Worm (Caenorhabditis elegans): ENCODE data around the gene F38B6.7.

F38B6.7 gene

DNA sequence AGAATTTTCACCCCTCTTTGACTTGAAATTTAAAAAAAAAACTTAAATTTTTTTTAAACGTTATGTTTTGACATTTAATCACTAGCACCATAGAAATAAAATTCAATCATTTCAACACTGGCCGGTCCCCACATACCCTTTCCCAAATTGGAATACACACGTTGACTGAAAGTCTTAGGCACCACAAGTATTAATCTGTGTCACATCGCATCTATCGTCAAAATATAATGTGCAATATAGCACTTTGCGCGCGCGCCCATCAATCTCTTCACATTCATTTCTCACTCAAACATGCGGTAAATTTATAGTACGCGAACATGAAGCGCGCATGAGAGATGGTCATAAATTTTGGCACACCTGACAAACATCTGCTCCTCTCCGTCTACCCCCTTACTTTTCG lies 10.8 kb downstream of the F38B6.7 start:
- TF ChIP-seq madf-9 (GFP tag; conservative IDR thresholded peaks at IDR 0.05) (no peak), unc-62 (GFP tag; optimal IDR thresholded peaks at IDR 0.05 in 1 of 2) (peak in 1 of 2 experiments; percentile 90), unc-62 (tag; optimal IDR thresholded peaks at IDR 0.05) (no peak)

DNA sequence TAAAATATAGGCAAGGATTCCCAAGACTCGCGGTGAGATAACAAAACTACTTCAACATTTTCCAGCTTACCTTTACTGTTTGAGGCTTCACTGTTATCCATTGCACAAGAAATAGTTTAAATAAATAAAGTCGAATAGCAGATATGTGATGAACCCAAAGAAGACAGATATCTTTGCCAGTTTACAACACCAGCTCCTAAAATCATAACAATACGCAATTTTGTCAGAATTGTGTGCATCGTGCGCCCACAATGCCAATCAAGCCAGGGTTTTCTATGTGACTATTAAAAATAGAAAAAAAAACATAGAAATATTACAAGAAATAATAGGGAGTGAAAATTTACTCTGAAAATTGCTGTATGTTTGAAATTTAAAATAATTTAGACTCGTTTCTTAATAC lies 15.5 kb downstream of the F38B6.7 start, which contains the start of gene F38B6.8:
Gene F38B6.8, minus strand, starts transcription at position 101 of the 400 bp plus-strand sequence.
- TF ChIP-seq D1046.2 (GFP tag; IDR thresholded peaks at IDR 0.05) (no peak), unc-62 (GFP tag; optimal IDR thresholded peaks at IDR 0.05 in 1 of 2) (peak in 1 of 2 experiments; percentile 13), unc-62 (tag; optimal IDR thresholded peaks at IDR 0.05) (no peak)

DNA sequence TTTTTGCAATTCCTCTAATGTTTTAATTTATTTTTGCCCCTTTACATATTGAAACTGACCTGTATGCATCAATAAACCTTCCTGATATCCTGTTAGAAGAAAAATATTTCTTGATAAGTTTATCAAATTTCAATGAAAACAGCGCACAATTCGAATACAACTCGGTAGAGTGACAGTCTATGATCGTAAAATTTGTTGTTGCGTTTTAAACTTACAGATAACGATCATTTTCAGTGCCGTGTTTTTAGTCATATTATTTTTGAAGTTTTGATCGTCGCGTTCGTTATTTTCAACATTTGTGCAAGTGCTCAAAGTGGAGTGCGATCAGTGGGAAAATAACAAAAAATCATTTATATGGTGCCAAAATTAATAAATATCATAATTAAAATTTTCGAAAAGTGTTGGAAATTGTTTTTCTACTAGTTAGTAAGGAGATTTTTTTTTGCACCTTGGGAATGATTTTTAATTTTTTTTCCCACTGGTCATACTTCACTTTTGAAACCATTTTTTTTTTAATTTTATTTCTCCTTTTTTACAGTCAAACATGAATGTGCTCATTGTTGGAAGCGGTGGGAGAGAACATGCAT lies 23.7 kb downstream of the F38B6.7 start, which contains the start of gene F38B6.4:
Gene F38B6.4, plus strand, starts transcription at position 537 of the 587 bp plus-strand sequence.
- TF ChIP-seq dve-1 (tag; optimal IDR thresholded peaks at IDR 0.05; ENCODE audit: insufficient read depth) (peak; percentile 81), dmd-9 (GFP tag; IDR thresholded peaks at IDR 0.05) (no peak), nhr-25 (tag; optimal IDR thresholded peaks at IDR 0.05; ENCODE audit: borderline replicate concordance, insufficient read depth) (no peak), php-3 (GFP tag; IDR thresholded peaks at IDR 0.05) (peak; percentile 54; the same call in 1 of the 2 replicates), hlh-11 (tag; optimal IDR thresholded peaks at IDR 0.05) (peak; percentile 45), pqm-1 (tag; optimal IDR thresholded peaks at IDR 0.05) (peak; percentile 48), nhr-48 (tag; optimal IDR thresholded peaks at IDR 0.05) (no peak), daf-16 (GFP tag; optimal IDR thresholded peaks at IDR 0.05) (no peak), daf-16 (tag; optimal IDR thresholded peaks at IDR 0.05) (peak; percentile 98), dmd-6 (GFP tag; IDR thresholded peaks at IDR 0.05) (peak; percentile 58), nhr-28 (tag; optimal IDR thresholded peaks at IDR 0.05) (peak; percentile 75)

DNA sequence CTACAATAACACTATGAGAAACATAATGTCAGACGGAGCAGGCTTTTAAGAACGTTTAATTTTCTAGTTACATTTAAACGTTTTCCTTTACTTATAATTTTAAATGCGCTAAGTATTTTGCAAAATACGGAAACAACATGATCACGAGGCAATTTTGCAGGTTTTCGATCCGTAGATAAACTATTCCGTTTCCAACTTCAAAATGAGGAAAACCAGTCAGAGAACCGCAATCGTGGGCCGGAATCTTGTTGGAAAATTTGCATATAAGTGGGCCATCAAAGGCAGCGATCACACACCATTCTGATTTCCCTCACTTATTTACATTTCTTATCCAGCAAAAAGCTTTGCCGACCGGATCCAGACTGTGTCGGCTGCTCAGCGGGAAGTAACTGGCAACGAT lies 25.6 kb downstream of the F38B6.7 start, which contains the start of gene col-172:
Gene col-172, plus strand, starts transcription at position 301 of the 400 bp plus-strand sequence.
- TF ChIP-seq aly-2 (tag; optimal IDR thresholded peaks at IDR 0.05) (no peak), lin-29 (GFP tag; IDR thresholded peaks at IDR 0.05) (no peak), attf-4 (tag; optimal IDR thresholded peaks at IDR 0.05) (no peak), pha-4 (GFP tag; IDR thresholded peaks at IDR 0.05) (no peak), pha-4 (tag; optimal IDR thresholded peaks at IDR 0.05) (no peak), lin-38 (GFP tag; IDR thresholded peaks at IDR 0.05) (no peak), lir-3 (tag; optimal IDR thresholded peaks at IDR 0.05) (no peak), gei-8 (GFP tag; optimal IDR thresholded peaks at IDR 0.05) (no peak), nhr-42 (GFP tag; IDR thresholded peaks at IDR 0.05) (no peak), cey-2 (tag; optimal IDR thresholded peaks at IDR 0.05; ENCODE audit: borderline replicate concordance, insufficient read depth) (no peak), nhr-11 (tag; optimal IDR thresholded peaks at IDR 0.05) (no peak), F37D6.2 (tag; optimal IDR thresholded peaks at IDR 0.05) (no peak)

DNA sequence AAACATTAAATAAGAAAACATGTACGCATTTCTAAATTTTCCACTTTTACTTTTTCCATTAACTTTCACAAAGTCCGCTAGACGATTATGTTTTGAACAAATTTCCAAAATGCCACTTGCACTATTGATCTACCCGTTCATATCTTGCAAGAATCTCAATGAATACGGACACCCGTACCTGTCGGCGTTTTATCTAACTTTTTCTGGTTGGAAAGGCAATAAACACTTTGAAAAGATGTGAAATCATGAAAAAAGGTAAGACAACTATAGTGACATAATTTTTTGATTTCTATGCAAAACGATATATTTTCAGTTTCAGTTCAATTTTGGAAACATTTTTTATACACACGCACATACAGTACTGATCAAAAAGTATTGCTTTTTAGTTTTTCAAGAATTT lies 26.4 kb downstream of the F38B6.7 start:
- TF ChIP-seq fos-1 (tag; optimal IDR thresholded peaks at IDR 0.05) (no peak), ceh-62 (tag; optimal IDR thresholded peaks at IDR 0.05) (no peak), unc-62 (GFP tag; optimal IDR thresholded peaks at IDR 0.05 in 1 of 2) (peak in 1 of 2 experiments; percentile 92), unc-62 (tag; optimal IDR thresholded peaks at IDR 0.05) (no peak)

DNA sequence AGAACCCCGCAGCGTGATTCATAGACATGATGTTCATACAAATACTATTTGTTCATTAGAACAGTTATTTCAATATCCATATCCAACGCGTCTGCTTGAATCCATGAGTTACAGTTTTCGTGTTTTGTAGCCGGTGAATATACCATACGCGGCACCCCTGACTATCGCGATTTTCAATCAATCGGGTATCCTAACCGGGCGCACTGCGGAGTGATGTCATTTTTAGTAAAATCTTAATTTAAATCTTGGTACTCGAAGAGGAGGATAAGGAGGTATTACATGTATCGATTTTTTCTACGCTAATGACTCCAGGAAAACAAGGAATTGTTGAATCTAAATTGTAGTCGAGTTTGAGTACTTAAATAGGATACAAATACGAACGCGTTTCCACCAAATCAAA lies 28.8 kb downstream of the F38B6.7 start:
- no peak for TF ChIP-seq daf-12 (tag; optimal IDR thresholded peaks at IDR 0.05)
- TF ChIP-seq ztf-7 (tag; optimal IDR thresholded peaks at IDR 0.05), result no peak
- TF ChIP-seq cey-2 (tag; optimal IDR thresholded peaks at IDR 0.05; ENCODE audit: borderline replicate concordance, insufficient read depth), result no peak
- no peak for TF ChIP-seq T20F7.1 (GFP tag; optimal IDR thresholded peaks at IDR 0.05)
- no peak for TF ChIP-seq ceh-62 (tag; optimal IDR thresholded peaks at IDR 0.05)
- no peak for TF ChIP-seq ces-1 (GFP tag; optimal IDR thresholded peaks at IDR 0.05)
- no peak for TF ChIP-seq hif-1 (tag; optimal IDR thresholded peaks at IDR 0.05)
- TF ChIP-seq jun-1 (tag; optimal IDR thresholded peaks at IDR 0.05), result no peak
- no peak for TF ChIP-seq dpl-1 (GFP tag; optimal IDR thresholded peaks at IDR 0.05)
- no peak for TF ChIP-seq duxl-1 (tag; optimal IDR thresholded peaks at IDR 0.05; ENCODE audit: poor library complexity)
- TF ChIP-seq saeg-2 (GFP tag; IDR thresholded peaks at IDR 0.05), result no peak
- TF ChIP-seq madf-9 (GFP tag; conservative IDR thresholded peaks at IDR 0.05), result no peak
- TF ChIP-seq vab-7 (GFP tag; IDR thresholded peaks at IDR 0.05), result no peak
- no peak for TF ChIP-seq daf-19 (GFP tag; conservative IDR thresholded peaks at IDR 0.05)
- no peak for TF ChIP-seq T26A8.4 (GFP tag; IDR thresholded peaks at IDR 0.05)
- TF ChIP-seq ZK337.2 (GFP tag; IDR thresholded peaks at IDR 0.05), result no peak

Data from whole organism, L4 larva.